Worm (Caenorhabditis elegans): ENCODE data around the gene piki-1.

Gene piki-1

ce11 chrX:15225180-15225724, 20.9 kb downstream of the piki-1 start:
- TF ChIP-seq dao-5 (tag; optimal IDR thresholded peaks at IDR 0.05) (no peak), W03F9.2 (tag; optimal IDR thresholded peaks at IDR 0.05) (no peak), him-1 (tag; optimal IDR thresholded peaks at IDR 0.05) (no peak)

DNA sequence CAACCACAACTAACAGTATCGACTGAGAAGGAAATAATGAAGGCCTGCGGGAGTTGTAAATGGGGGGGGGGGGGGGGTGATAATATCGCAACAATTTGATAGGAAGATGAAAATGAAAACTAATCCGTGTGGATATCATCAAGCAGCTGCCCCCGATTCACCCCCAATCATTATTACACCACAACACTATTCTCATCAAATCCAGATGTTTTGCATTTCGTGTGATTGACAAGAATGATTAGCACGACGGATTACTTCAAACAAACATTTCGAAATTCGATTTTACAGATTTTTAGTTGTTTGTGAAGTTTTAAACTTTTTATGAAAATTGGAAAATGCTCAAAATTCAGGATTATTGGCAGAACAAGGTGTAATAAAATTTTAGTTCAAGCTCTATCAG, 22.1 kb downstream of the piki-1 start:
- TF ChIP-seq him-1 (tag; optimal IDR thresholded peaks at IDR 0.05) (no peak), W03F9.2 (tag; optimal IDR thresholded peaks at IDR 0.05) (no peak), dao-5 (tag; optimal IDR thresholded peaks at IDR 0.05) (no peak)

ce11 chrX:15222789-15223188, 23.4 kb downstream of the piki-1 start:
- TF ChIP-seq him-1 (tag; optimal IDR thresholded peaks at IDR 0.05): no peak
- no peak for TF ChIP-seq W03F9.2 (tag; optimal IDR thresholded peaks at IDR 0.05)
- no peak for TF ChIP-seq dao-5 (tag; optimal IDR thresholded peaks at IDR 0.05)

- TF ChIP-seq him-1 (tag; optimal IDR thresholded peaks at IDR 0.05): no peak
- no peak for TF ChIP-seq W03F9.2 (tag; optimal IDR thresholded peaks at IDR 0.05)
- TF ChIP-seq dao-5 (tag; optimal IDR thresholded peaks at IDR 0.05): no peak
Observed at ce11 chrX:15221865-15222551, 24.2 kb downstream of the piki-1 start.

- TF ChIP-seq dao-5 (tag; optimal IDR thresholded peaks at IDR 0.05) (no peak), him-1 (tag; optimal IDR thresholded peaks at IDR 0.05) (no peak), W03F9.2 (tag; optimal IDR thresholded peaks at IDR 0.05) (no peak)
Observed at ce11 chrX:15221107-15221506, 25.1 kb downstream of the piki-1 start.

ce11 chrX:15215272-15215671, 30.9 kb downstream of the piki-1 start:
- TF ChIP-seq W03F9.2 (tag; optimal IDR thresholded peaks at IDR 0.05): no peak
- TF ChIP-seq him-1 (tag; optimal IDR thresholded peaks at IDR 0.05): no peak
- no peak for TF ChIP-seq dao-5 (tag; optimal IDR thresholded peaks at IDR 0.05)

DNA sequence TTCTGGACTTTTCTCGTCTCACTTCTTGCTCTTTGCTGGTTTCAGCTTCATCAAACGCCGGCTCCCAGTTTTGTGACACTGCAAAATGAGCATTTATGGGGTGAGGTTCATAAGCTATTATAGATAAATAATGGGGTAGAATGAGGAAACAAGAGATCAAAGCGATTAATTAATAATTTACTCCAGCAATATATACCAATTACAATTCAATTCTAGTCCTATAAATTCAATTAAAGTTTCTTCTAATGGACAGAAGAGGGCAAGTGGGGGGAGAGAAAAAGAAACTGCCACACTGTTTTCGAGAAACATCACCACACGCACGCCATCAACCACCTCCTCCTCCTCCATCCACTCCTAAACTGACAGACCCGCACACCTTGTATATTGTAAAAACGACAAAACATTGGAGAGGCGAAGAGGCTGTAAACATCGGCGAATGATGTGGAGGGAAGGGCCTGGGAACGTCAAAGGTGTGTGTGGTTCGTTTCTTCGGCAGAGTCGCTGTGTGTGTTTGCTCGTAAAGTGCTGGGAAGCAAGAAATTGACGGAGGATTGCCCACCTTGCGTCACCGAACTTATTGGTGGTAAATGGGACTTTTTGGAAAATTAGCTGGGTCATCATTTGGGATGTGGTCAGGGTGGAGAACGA, 32.9 kb downstream of the piki-1 start, which contains the start of the genes H03A11.13 and famk-1:
TSS of gene H03A11.13 (minus strand) at position 51 of the 648 bp plus-strand sequence.
TSS of gene famk-1 (minus strand) at position 78 of the 648 bp plus-strand sequence.
- no peak for TF ChIP-seq him-1 (tag; optimal IDR thresholded peaks at IDR 0.05)
- TF ChIP-seq W03F9.2 (tag; optimal IDR thresholded peaks at IDR 0.05): no peak
- TF ChIP-seq dao-5 (tag; optimal IDR thresholded peaks at IDR 0.05): no peak

DNA sequence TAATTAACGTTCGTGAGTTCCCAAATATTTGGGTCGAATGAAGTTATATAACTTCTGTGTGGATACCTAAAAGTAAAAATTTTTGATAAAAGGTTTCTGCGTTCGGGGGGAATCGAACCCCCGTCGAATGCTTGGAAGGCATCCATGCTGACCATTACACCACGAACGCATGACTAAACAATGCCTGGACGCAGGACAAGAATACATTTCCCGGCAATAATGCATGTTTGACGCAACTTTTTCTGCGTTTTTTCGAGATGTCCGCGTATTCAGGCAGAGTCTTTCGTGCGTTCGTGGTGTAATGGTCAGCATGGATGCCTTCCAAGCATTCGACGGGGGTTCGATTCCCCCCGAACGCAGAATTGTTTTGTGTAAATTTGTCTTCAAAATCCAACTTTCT, 45.5 kb downstream of the piki-1 start:
- peak; percentile 86 for TF ChIP-seq dao-5 (tag; optimal IDR thresholded peaks at IDR 0.05)
- TF ChIP-seq him-1 (tag; optimal IDR thresholded peaks at IDR 0.05): peak; percentile 45
- peak; percentile 53 for TF ChIP-seq W03F9.2 (tag; optimal IDR thresholded peaks at IDR 0.05)

- TF ChIP-seq dao-5 (tag; optimal IDR thresholded peaks at IDR 0.05): no peak
- no peak for TF ChIP-seq him-1 (tag; optimal IDR thresholded peaks at IDR 0.05)
- no peak for TF ChIP-seq W03F9.2 (tag; optimal IDR thresholded peaks at IDR 0.05)
Observed at ce11 chrX:15200146-15200545, 46.1 kb downstream of the piki-1 start.

DNA sequence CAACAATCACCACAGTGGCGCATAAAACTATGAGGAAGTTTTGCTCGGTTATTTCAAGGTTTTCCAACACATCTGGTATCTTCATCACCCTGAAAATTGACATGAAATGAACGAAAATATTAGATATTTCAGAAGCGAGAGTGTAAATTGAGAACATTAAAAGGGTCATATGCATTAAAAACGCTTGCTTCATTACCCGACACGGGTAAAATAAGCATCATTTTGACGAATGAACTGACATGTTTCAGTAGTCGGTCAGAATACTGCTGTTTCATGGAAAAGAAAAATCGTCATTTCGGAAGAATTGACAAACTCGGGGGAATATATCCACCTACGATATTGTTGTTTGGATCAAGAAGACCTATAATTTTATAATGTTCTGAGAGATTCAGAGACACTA, 47.1 kb downstream of the piki-1 start, which contains the start of gene snt-7:
TSS of gene snt-7 (minus strand) at position 101 of the 400 bp plus-strand sequence.
- TF ChIP-seq him-1 (tag; optimal IDR thresholded peaks at IDR 0.05) (no peak), W03F9.2 (tag; optimal IDR thresholded peaks at IDR 0.05) (no peak), dao-5 (tag; optimal IDR thresholded peaks at IDR 0.05) (no peak)

DNA sequence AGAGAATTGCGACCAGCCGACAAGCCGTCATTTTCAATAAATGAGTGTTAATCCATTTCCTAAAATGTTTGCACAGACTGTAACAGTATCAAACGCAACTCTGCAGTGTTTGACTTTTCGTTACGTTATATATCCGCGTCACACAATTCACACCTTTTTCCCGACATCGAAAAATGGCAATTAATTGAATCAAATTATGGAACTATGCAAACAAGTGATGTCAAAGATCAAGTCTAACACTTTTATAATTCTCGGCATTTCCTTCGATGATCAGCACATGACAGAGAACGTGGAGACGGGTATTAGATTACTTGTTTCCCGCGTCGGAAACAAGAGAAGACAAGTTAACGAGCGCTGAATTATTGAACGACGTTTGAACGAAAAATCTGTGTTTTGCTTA, 51.9 kb downstream of the piki-1 start, which contains the start of gene phat-6:
TSS of gene phat-6 (minus strand) at position 101 of the 400 bp plus-strand sequence.
- TF ChIP-seq W03F9.2 (tag; optimal IDR thresholded peaks at IDR 0.05) (no peak), him-1 (tag; optimal IDR thresholded peaks at IDR 0.05) (no peak), dao-5 (tag; optimal IDR thresholded peaks at IDR 0.05) (no peak)

DNA sequence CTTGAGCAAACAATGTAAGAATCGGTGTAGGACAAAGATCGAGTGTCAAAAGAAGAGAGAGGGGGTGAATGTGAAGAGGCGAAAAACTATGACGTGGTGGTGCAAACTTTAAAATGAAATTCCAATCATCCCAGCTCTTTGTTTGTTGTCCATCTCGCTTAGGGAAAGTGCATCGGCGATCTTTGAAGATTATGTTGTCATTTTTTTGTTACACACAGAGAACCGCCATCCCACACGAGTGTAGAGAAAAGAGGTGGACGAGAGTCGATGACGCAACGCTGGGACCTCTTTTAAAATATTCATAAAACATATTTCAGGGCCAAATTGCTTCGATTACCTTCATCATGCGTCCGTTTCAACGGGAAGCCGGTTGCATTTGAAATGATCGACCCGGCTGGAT, 54.8 kb downstream of the piki-1 start:
- TF ChIP-seq him-1 (tag; optimal IDR thresholded peaks at IDR 0.05) (no peak), W03F9.2 (tag; optimal IDR thresholded peaks at IDR 0.05) (no peak), dao-5 (tag; optimal IDR thresholded peaks at IDR 0.05) (no peak)

ce11 chrX:15189823-15190222, 56.4 kb downstream of the piki-1 start, which contains the start of gene T10B10.4:
TSS of gene T10B10.4 (plus strand) at chrX:15190123.
- TF ChIP-seq dao-5 (tag; optimal IDR thresholded peaks at IDR 0.05): no peak
- no peak for TF ChIP-seq him-1 (tag; optimal IDR thresholded peaks at IDR 0.05)
- no peak for TF ChIP-seq W03F9.2 (tag; optimal IDR thresholded peaks at IDR 0.05)

Measured in whole organism, L4/young adult.